Worm (Caenorhabditis elegans): ENCODE measurements around the gene T05C12.8.

The T05C12.8 gene

ce11 chrII:8209476-8209875 lies 19.1 kb upstream of the T05C12.8 start, which contains the start of gene M110.8:
TSS of gene M110.8 (minus strand) at chrII:8209576.
- no peak for TF ChIP-seq Y95B8A.8 (GFP tag; IDR thresholded peaks at IDR 0.05)
- no peak for TF ChIP-seq ceh-91 (GFP tag; IDR thresholded peaks at IDR 0.05)
- TF ChIP-seq sdz-38 (tag; optimal IDR thresholded peaks at IDR 0.05): no peak
- no peak for TF ChIP-seq nhr-179 (tag; optimal IDR thresholded peaks at IDR 0.05)
- TF ChIP-seq chd-7 (tag; optimal IDR thresholded peaks at IDR 0.05): no peak
- TF ChIP-seq F23B12.7 (tag; optimal IDR thresholded peaks at IDR 0.05; ENCODE audit: insufficient read depth): no peak
- no peak for TF ChIP-seq mel-28 (tag; optimal IDR thresholded peaks at IDR 0.05; ENCODE audit: borderline replicate concordance)
- no peak for TF ChIP-seq mxl-1 (tag; optimal IDR thresholded peaks at IDR 0.05)
- TF ChIP-seq akir-1 (GFP tag; optimal IDR thresholded peaks at IDR 0.05): no peak
- TF ChIP-seq sptf-2 (GFP tag; optimal IDR thresholded peaks at IDR 0.05): no peak
- no peak for TF ChIP-seq egrh-3 (GFP tag; IDR thresholded peaks at IDR 0.05)
- no peak for TF ChIP-seq ztf-3 (GFP tag; optimal IDR thresholded peaks at IDR 0.05)
- no peak for TF ChIP-seq ceh-40 (GFP tag; IDR thresholded peaks at IDR 0.05)
- TF ChIP-seq snpc-1.1 (tag; optimal IDR thresholded peaks at IDR 0.05; ENCODE audit: insufficient read depth): no peak
- no peak for TF ChIP-seq ztf-26 (tag; optimal IDR thresholded peaks at IDR 0.05)
- TF ChIP-seq mes-4 (tag; optimal IDR thresholded peaks at IDR 0.05): no peak
- TF ChIP-seq lsy-27 (tag; optimal IDR thresholded peaks at IDR 0.05; ENCODE audit: borderline replicate concordance, insufficient read depth): no peak
- no peak for TF ChIP-seq Y53G8AR.9 (GFP tag; conservative IDR thresholded peaks at IDR 0.05)

- TF ChIP-seq Y56A3A.18 (GFP tag; IDR thresholded peaks at IDR 0.05): no peak
- peak; percentile 48 for TF ChIP-seq nhr-80 (tag; optimal IDR thresholded peaks at IDR 0.05)
- TF ChIP-seq hlh-12 (tag; optimal IDR thresholded peaks at IDR 0.05): no peak
- no peak for TF ChIP-seq ceh-100 (GFP tag; IDR thresholded peaks at IDR 0.05)
- TF ChIP-seq lin-26 (GFP tag; IDR thresholded peaks at IDR 0.05): no peak
Observed at ce11 chrII:8205612-8206011, 15.3 kb upstream of the T05C12.8 start.

- TF ChIP-seq F37B4.10 (GFP tag; IDR thresholded peaks at IDR 0.05) (no peak), madf-10 (tag; optimal IDR thresholded peaks at IDR 0.05) (no peak), nfya-1 (tag; optimal IDR thresholded peaks at IDR 0.05; ENCODE audit: borderline replicate concordance, insufficient read depth) (no peak), snpc-1.1 (tag; optimal IDR thresholded peaks at IDR 0.05; ENCODE audit: insufficient read depth) (no peak), ZK185.1 (tag; optimal IDR thresholded peaks at IDR 0.05; ENCODE audit: poor library complexity, severe bottlenecking) (no peak), dpl-1 (GFP tag; optimal IDR thresholded peaks at IDR 0.05) (no peak), zim-3 (tag; optimal IDR thresholded peaks at IDR 0.05) (no peak)
Observed at ce11 chrII:8204039-8204438, 13.7 kb upstream of the T05C12.8 start, which contains the start of gene col-76. TSS of gene col-76 (plus strand) at chrII:8204339.

- no peak for TF ChIP-seq rpc-1 (optimal IDR thresholded peaks at IDR 0.05)
- TF ChIP-seq rpc-1 (tag; optimal IDR thresholded peaks at IDR 0.05): no peak
- no peak for TF ChIP-seq snpc-1.1 (tag; optimal IDR thresholded peaks at IDR 0.05; ENCODE audit: insufficient read depth)
- TF ChIP-seq hrde-1 (tag; optimal IDR thresholded peaks at IDR 0.05; ENCODE audit: borderline replicate concordance): no peak
- TF ChIP-seq dpl-1 (GFP tag; optimal IDR thresholded peaks at IDR 0.05): no peak
- no peak for TF ChIP-seq pha-4 (tag; optimal IDR thresholded peaks at IDR 0.05)
- TF ChIP-seq ceh-100 (GFP tag; IDR thresholded peaks at IDR 0.05): no peak
- TF ChIP-seq tbx-9 (tag; optimal IDR thresholded peaks at IDR 0.05; ENCODE audit: borderline replicate concordance): no peak
- no peak for TF ChIP-seq dpff-1 (tag; optimal IDR thresholded peaks at IDR 0.05)
- TF ChIP-seq ceh-91 (GFP tag; IDR thresholded peaks at IDR 0.05): no peak
- no peak for TF ChIP-seq F37B4.10 (GFP tag; IDR thresholded peaks at IDR 0.05)
- TF ChIP-seq atf-7 (tag; optimal IDR thresholded peaks at IDR 0.05): no peak
- TF ChIP-seq F55B11.4 (tag; optimal IDR thresholded peaks at IDR 0.05; ENCODE audit: borderline replicate concordance, insufficient read depth): no peak
- TF ChIP-seq nhr-90 (tag; optimal IDR thresholded peaks at IDR 0.05): no peak
- no peak for TF ChIP-seq K11D2.4 (GFP tag; IDR thresholded peaks at IDR 0.05)
- TF ChIP-seq mel-28 (tag; optimal IDR thresholded peaks at IDR 0.05; ENCODE audit: borderline replicate concordance): no peak
- TF ChIP-seq dox-1 (GFP tag; IDR thresholded peaks at IDR 0.05): no peak
- no peak for TF ChIP-seq B0035.1 (tag; optimal IDR thresholded peaks at IDR 0.05)
- no peak for TF ChIP-seq ztf-18 (tag; optimal IDR thresholded peaks at IDR 0.05)
- TF ChIP-seq lin-26 (GFP tag; IDR thresholded peaks at IDR 0.05): no peak
- no peak for TF ChIP-seq hlh-26 (GFP tag; conservative IDR thresholded peaks at IDR 0.05)
Observed at ce11 chrII:8199803-8200202, 9.4 kb upstream of the T05C12.8 start.

All from whole organism, young adult.